Worm (Caenorhabditis elegans): ENCODE data around the gene T10C6.6.

The T10C6.6 gene

ce11 chrV:16009564-16009963 is 14.6 kb upstream of the T10C6.6 start, which contains the start of gene str-233:
Gene str-233, minus strand, starts transcription at chrV:16009664.
- TF ChIP-seq snpc-4 (tag; optimal IDR thresholded peaks at IDR 0.05) (no peak), nhr-102 (tag; optimal IDR thresholded peaks at IDR 0.05) (no peak), nhr-10 (tag; optimal IDR thresholded peaks at IDR 0.05) (no peak), nhr-6 (tag; optimal IDR thresholded peaks at IDR 0.05) (no peak), saeg-2 (GFP tag; IDR thresholded peaks at IDR 0.05) (no peak), unc-62 (GFP tag; optimal IDR thresholded peaks at IDR 0.05 in 1 of 2) (no peak), unc-62 (tag; optimal IDR thresholded peaks at IDR 0.05) (no peak), lin-15B (tag; optimal IDR thresholded peaks at IDR 0.05) (no peak), nhr-237 (tag; optimal IDR thresholded peaks at IDR 0.05) (no peak)

ce11 chrV:16015652-16016051 is 8.5 kb upstream of the T10C6.6 start, which contains the start of gene str-232:
Gene str-232, minus strand, starts transcription at chrV:16015752.
- no peak for TF ChIP-seq aly-2 (tag; optimal IDR thresholded peaks at IDR 0.05)
- no peak for TF ChIP-seq arid-1 (GFP tag; conservative IDR thresholded peaks at IDR 0.05)
- TF ChIP-seq zfp-2 (tag; optimal IDR thresholded peaks at IDR 0.05), result no peak
- TF ChIP-seq unc-62 (GFP tag; optimal IDR thresholded peaks at IDR 0.05 in 1 of 2), result no peak
- no peak for TF ChIP-seq unc-62 (tag; optimal IDR thresholded peaks at IDR 0.05)
- no peak for TF ChIP-seq ceh-44 (GFP tag; IDR thresholded peaks at IDR 0.05)
- no peak for TF ChIP-seq sdz-12 (GFP tag; optimal IDR thresholded peaks at IDR 0.05)
- TF ChIP-seq ama-1 (optimal IDR thresholded peaks at IDR 0.05), result no peak
- no peak for TF ChIP-seq zag-1 (tag; optimal IDR thresholded peaks at IDR 0.05)
- TF ChIP-seq dmd-6 (GFP tag; IDR thresholded peaks at IDR 0.05), result no peak
- TF ChIP-seq pha-4 (GFP tag; IDR thresholded peaks at IDR 0.05), result no peak
- no peak for TF ChIP-seq pha-4 (tag; optimal IDR thresholded peaks at IDR 0.05)
- no peak for TF ChIP-seq ztf-11 (tag; optimal IDR thresholded peaks at IDR 0.05)
- TF ChIP-seq Y5F2A.4 (GFP tag; optimal IDR thresholded peaks at IDR 0.05), result no peak
- TF ChIP-seq lin-1 (GFP tag; IDR thresholded peaks at IDR 0.05), result no peak
- TF ChIP-seq ctbp-1 (GFP tag; IDR thresholded peaks at IDR 0.05), result no peak
- TF ChIP-seq ZK337.2 (GFP tag; IDR thresholded peaks at IDR 0.05), result no peak

- TF ChIP-seq dmd-6 (GFP tag; IDR thresholded peaks at IDR 0.05), result no peak
- peak; percentile 54 for TF ChIP-seq aha-1 (tag)
- no peak for TF ChIP-seq spr-1 (tag; optimal IDR thresholded peaks at IDR 0.05)
- TF ChIP-seq zip-2 (tag; optimal IDR thresholded peaks at IDR 0.05), result no peak
- no peak for TF ChIP-seq zag-1 (tag; optimal IDR thresholded peaks at IDR 0.05)
- TF ChIP-seq lsy-2 (tag; optimal IDR thresholded peaks at IDR 0.05), result no peak
- TF ChIP-seq dmd-8 (GFP tag; IDR thresholded peaks at IDR 0.05), result no peak
- TF ChIP-seq ces-1 (GFP tag; optimal IDR thresholded peaks at IDR 0.05), result no peak
These were observed 7.1 kb upstream of the T10C6.6 start for ce11 chrV:16016977-16017376.

- peak in 1 of 2 experiments; percentile 74 for TF ChIP-seq unc-62 (GFP tag; optimal IDR thresholded peaks at IDR 0.05 in 1 of 2)
- TF ChIP-seq unc-62 (tag; optimal IDR thresholded peaks at IDR 0.05), result no peak
- TF ChIP-seq fos-1 (tag; optimal IDR thresholded peaks at IDR 0.05), result no peak
- TF ChIP-seq F49E8.2 (tag; optimal IDR thresholded peaks at IDR 0.05; ENCODE audit: borderline replicate concordance), result no peak
These were observed 6.5 kb upstream of the T10C6.6 start, which contains the start of gene srx-43 for ce11 chrV:16017671-16018070. Gene srx-43, plus strand, starts transcription at chrV:16017971.

ce11 chrV:16020042-16020441 is 4.1 kb upstream of the T10C6.6 start, which contains the start of gene srx-44:
Gene srx-44, plus strand, starts transcription at chrV:16020342.
- TF ChIP-seq lin-29 (GFP tag; IDR thresholded peaks at IDR 0.05) (no peak), aha-1 (tag) (peak; percentile 38)

ce11 chrV:16022600-16022999 is 1.5 kb upstream of the T10C6.6 start:
- TF ChIP-seq duxl-1 (tag; optimal IDR thresholded peaks at IDR 0.05; ENCODE audit: poor library complexity) (peak; percentile 10), hif-1 (tag; optimal IDR thresholded peaks at IDR 0.05) (peak in 1 of 2 experiments; percentile 77), fkh-10 (GFP tag; optimal IDR thresholded peaks at IDR 0.05) (no peak), dpl-1 (GFP tag; optimal IDR thresholded peaks at IDR 0.05) (peak; percentile 88), ZK337.2 (GFP tag; IDR thresholded peaks at IDR 0.05) (0 out of 2 replicates have a peak, but pooled peaks have one; percentile 18), F44E2.7 (GFP tag; IDR thresholded peaks at IDR 0.05) (no peak), mes-2 (tag; optimal IDR thresholded peaks at IDR 0.05; ENCODE audit: poor library complexity, severe bottlenecking) (peak; percentile 97), pqm-1 (tag; optimal IDR thresholded peaks at IDR 0.05) (no peak), unc-130 (GFP tag; optimal IDR thresholded peaks at IDR 0.05) (peak; percentile 63)

Measured in whole organism, L4 larva.